Fruit fly (Drosophila melanogaster): Measurements from ENCODE around the gene Alms1b.

Gene Alms1b

DNA sequence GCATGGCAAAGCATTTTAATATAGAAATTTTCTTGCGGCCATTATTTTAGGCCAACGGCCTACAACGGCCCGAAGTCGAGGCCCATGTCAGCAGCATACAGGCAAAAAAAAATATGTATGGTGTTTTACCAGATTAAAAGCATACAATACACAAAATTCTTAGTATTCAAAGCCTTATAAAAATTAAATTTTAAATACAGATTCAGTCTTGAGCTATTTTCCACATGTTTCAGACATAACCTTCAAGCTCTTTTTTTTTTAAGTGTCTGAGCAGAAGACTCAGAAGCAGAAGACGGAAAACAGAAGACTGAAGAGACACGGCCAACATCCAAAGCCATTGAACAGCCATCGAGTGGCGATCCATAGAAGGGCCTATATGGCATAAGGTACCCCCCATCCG is 49.0 kb downstream of the Alms1b start (continued):
- TF ChIP-seq lmd (GFP tag; IDR thresholded peaks at IDR 0.05) (peak; percentile 37; the same call in 1 of the 2 replicates), CG7357 (GFP tag; IDR thresholded peaks at IDR 0.05) (no peak), Lhr (GFP tag; optimal IDR thresholded peaks at IDR 0.05) (peak; percentile 35), slou (GFP tag; optimal IDR thresholded peaks at IDR 0.05) (no peak), fd64A (GFP tag; optimal IDR thresholded peaks at IDR 0.05) (no peak), lov (optimal IDR thresholded peaks at IDR 0.05) (no peak), lov (GFP tag; IDR thresholded peaks at IDR 0.05) (no peak), grn (GFP tag; optimal IDR thresholded peaks at IDR 0.05) (no peak), CG14441 (GFP tag; IDR thresholded peaks at IDR 0.05) (no peak), CG13424 (tag; optimal IDR thresholded peaks at IDR 0.05) (peak; percentile 50), otp (GFP tag; IDR thresholded peaks at IDR 0.05) (no peak; the same call in 2 of the 3 replicates), HHEX (GFP tag; optimal IDR thresholded peaks at IDR 0.05) (no peak), croc (GFP tag; conservative IDR thresholded peaks at IDR 0.05) (peak; percentile 34; the same call in 1 of the 3 replicates), sens (GFP tag) (peak; percentile 93), CG13123 (GFP tag; optimal IDR thresholded peaks at IDR 0.05) (no peak), Xbp1 (GFP tag; optimal IDR thresholded peaks at IDR 0.05) (peak; percentile 22), CG9609 (GFP tag; optimal IDR thresholded peaks at IDR 0.05) (no peak), fu2 (GFP tag; optimal IDR thresholded peaks at IDR 0.05) (no peak), CG10959 (GFP tag; IDR thresholded peaks at IDR 0.05) (peak; percentile 48; the same call in 1 of the 2 replicates), C15 (GFP tag; IDR thresholded peaks at IDR 0.05) (no peak), Atf-2 (GFP tag; optimal IDR thresholded peaks at IDR 0.05) (peak; percentile 17), nom (GFP tag; optimal IDR thresholded peaks at IDR 0.05) (no peak), sisA (GFP tag; IDR thresholded peaks at IDR 0.05) (peak; percentile 28; the same call in 1 of the 2 replicates), Vsx1 (GFP tag; optimal IDR thresholded peaks at IDR 0.05) (no peak), gcm (GFP tag; optimal IDR thresholded peaks at IDR 0.05) (no peak), NC2β (GFP tag; optimal IDR thresholded peaks at IDR 0.05) (no peak), CG3995 (GFP tag; optimal IDR thresholded peaks at IDR 0.05) (no peak), Ssrp (tag; optimal IDR thresholded peaks at IDR 0.05) (peak; percentile 63), Lpt (GFP tag; optimal IDR thresholded peaks at IDR 0.05) (no peak), CG17359 (tag; optimal IDR thresholded peaks at IDR 0.05) (peak; percentile 33), CG3163 (GFP tag; optimal IDR thresholded peaks at IDR 0.05) (no peak), CG17912 (GFP tag; optimal IDR thresholded peaks at IDR 0.05) (no peak), Camta (GFP tag; optimal IDR thresholded peaks at IDR 0.05) (peak; percentile 9), caup (GFP tag; optimal IDR thresholded peaks at IDR 0.05; ENCODE audit: severe bottlenecking) (no peak), CG17361 (GFP tag; IDR thresholded peaks at IDR 0.05) (peak; percentile 57; the same call in 2 of the 3 replicates), CG32532 (GFP tag; IDR thresholded peaks at IDR 0.05) (no peak), HLH3B (GFP tag; IDR thresholded peaks at IDR 0.05) (peak; percentile 37; the same call in 1 of the 2 replicates), ab (GFP tag; optimal IDR thresholded peaks at IDR 0.05) (no peak), ash1 (GFP tag; optimal IDR thresholded peaks at IDR 0.05) (no peak), tio (GFP tag; optimal IDR thresholded peaks at IDR 0.05) (peak; percentile 10), Lim3 (GFP tag; IDR thresholded peaks at IDR 0.05) (no peak), Mrtf (GFP tag; IDR thresholded peaks at IDR 0.05) (no peak), sr (GFP tag; IDR thresholded peaks at IDR 0.05) (no peak), CG8281 (tag; optimal IDR thresholded peaks at IDR 0.05) (no peak), CG2202 (tag; optimal IDR thresholded peaks at IDR 0.05) (peak; percentile 41), CG10274 (GFP tag; optimal IDR thresholded peaks at IDR 0.05) (no peak), CG16813 (GFP tag; IDR thresholded peaks at IDR 0.05; ENCODE audit: partially characterized antibody) (no peak), CG12299 (tag; optimal IDR thresholded peaks at IDR 0.05) (no peak), ranshi (GFP tag; IDR thresholded peaks at IDR 0.05) (peak; percentile 34; the same call in 1 of the 2 replicates), CG11093 (GFP tag; IDR thresholded peaks at IDR 0.05) (peak; percentile 43; the same call in 1 of the 3 replicates), CG15601 (tag; optimal IDR thresholded peaks at IDR 0.05) (peak; percentile 59), ken (GFP tag; IDR thresholded peaks at IDR 0.05) (0 out of 3 replicates have a peak, but pooled peaks have one; percentile 11)
